Worm (Caenorhabditis elegans) whole organism, L1 larva: ENCODE data around the gene egl-5.

Source experiments
- C16A3.4 ChIP-seq: fragments of 150-350 bp; optimal IDR thresholded peaks from 2 replicates; lab custom pipeline; 2014; ENCODE audit warnings: missing biosample characterization, missing genetic modification characterization
- F16B12.6 ChIP-seq: fragments of 150-350 bp; optimal IDR thresholded peaks from 2 replicates; lab custom pipeline; 2014; ENCODE audit warnings: missing biosample characterization, missing genetic modification characterization
- blmp-1 ChIP-seq: fragments of 150-350 bp; optimal IDR thresholded peaks from 2 replicates; lab custom pipeline; 2014; ENCODE audit warnings: missing biosample characterization, missing genetic modification characterization
- ceh-82 ChIP-seq, 3 experiments: fragments of 150-350 bp in 1 of 3; sonication (generic microtip) in 2 of 3; optimal IDR thresholded peaks; 2 replicates each; lab custom pipeline; 2014 to 2017; ENCODE audit warnings: missing biosample characterization in 3 of 3, missing genetic modification characterization in 3 of 3
- ceh-88 ChIP-seq: fragments of 200-800 bp; sonication (Bioruptor generic); IDR thresholded peaks from 2 replicates; pipeline ENCODE4 v1.3.6; 2022; ENCODE audit warnings: missing genetic modification characterization, missing compliant biosample characterization
- dpl-1 ChIP-seq, 3 experiments: fragments of 150-350 bp in 2 of 3; sonication (generic microtip) in 1 of 3; optimal IDR thresholded peaks; 2 replicates each; lab custom pipeline; 2014 to 2017; ENCODE audit warnings: missing biosample characterization in 3 of 3, missing genetic modification characterization in 3 of 3, missing genetic modification reagents in 3 of 3
- dsc-1 ChIP-seq: sonication (generic microtip); optimal IDR thresholded peaks from 2 replicates; lab custom pipeline; 2016; ENCODE audit warnings: mild to moderate bottlenecking, missing genetic modification characterization, missing compliant biosample characterization
- efl-1 ChIP-seq, 4 experiments: fragments of 150-350 bp; optimal IDR thresholded peaks in 3 of 4; peaks in 1 of 4; 1 replicate in 1 of 4; 2 replicates in 3 of 4; lab custom pipeline; 2014; ENCODE audit warnings: missing biosample characterization in 2 of 4, missing genetic modification characterization in 2 of 4, missing genetic modification reagents in 2 of 4
- fkh-8 ChIP-seq: sonication (generic microtip); optimal IDR thresholded peaks from 2 replicates; lab custom pipeline; 2016; ENCODE audit warnings: mild to moderate bottlenecking, missing genetic modification characterization, missing compliant biosample characterization
- grh-1 ChIP-seq: fragments of 200-800 bp; sonication (Bioruptor generic); IDR thresholded peaks from 2 replicates; pipeline ENCODE4 v1.3.6; 2022; ENCODE audit warnings: missing genetic modification reagents, missing genetic modification characterization, missing compliant biosample characterization
- irx-1 ChIP-seq: sonication (generic microtip); optimal IDR thresholded peaks from 2 replicates; lab custom pipeline; 2016; ENCODE audit warnings: missing genetic modification characterization, missing compliant biosample characterization
- isw-1 ChIP-seq: fragments of 200-800 bp; sonication (Bioruptor generic); IDR thresholded peaks from 2 replicates; pipeline ENCODE4 v1.3.6; 2022; ENCODE audit warnings: missing genetic modification characterization, missing compliant biosample characterization
- jun-1 ChIP-seq: fragments of 150-350 bp; optimal IDR thresholded peaks from 2 replicates; lab custom pipeline; 2014; ENCODE audit warnings: missing biosample characterization, missing genetic modification reagents, missing genetic modification characterization
- lin-14 ChIP-seq: fragments of 200-800 bp; sonication (Bioruptor generic); optimal IDR thresholded peaks from 2 replicates; lab custom pipeline; 2018; ENCODE audit warnings: mild to moderate bottlenecking, missing genetic modification characterization, moderate library complexity, missing compliant biosample characterization
- lin-15B ChIP-seq: fragments of 150-350 bp; sonication (generic microtip); optimal IDR thresholded peaks from 3 replicates; lab custom pipeline; 2014; ENCODE audit warnings: missing biosample characterization, missing genetic modification characterization
- lin-35 ChIP-seq, 2 experiments: fragments of 150-350 bp; optimal IDR thresholded peaks; 2 replicates each; lab custom pipeline; 2014; ENCODE audit warnings: missing biosample characterization in 2 of 2, missing genetic modification characterization in 2 of 2, missing genetic modification reagents in 2 of 2
- lin-39 ChIP-seq: fragments of 150-350 bp; optimal IDR thresholded peaks from 2 replicates; lab custom pipeline; 2014; ENCODE audit warnings: missing biosample characterization, missing genetic modification reagents, missing genetic modification characterization
- lsy-2 ChIP-seq, 2 experiments: fragments of 150-350 bp; optimal IDR thresholded peaks; 2 replicates each; lab custom pipeline; 2014; ENCODE audit warnings: missing biosample characterization in 2 of 2, missing genetic modification characterization in 2 of 2
- mab-9 ChIP-seq: fragments of 200-800 bp; sonication (Bioruptor generic); IDR thresholded peaks from 2 replicates; pipeline ENCODE4 v1.3.6; 2022; ENCODE audit warnings: missing genetic modification reagents, missing genetic modification characterization, missing compliant biosample characterization
- mdl-1 ChIP-seq, 2 experiments: fragments of 150-350 bp; optimal IDR thresholded peaks; 2 replicates each; lab custom pipeline; 2014 to 2017; ENCODE audit warnings: missing biosample characterization in 2 of 2, missing genetic modification characterization in 2 of 2, inconsistent platforms in 1 of 2
- mep-1 ChIP-seq: fragments of 150-350 bp; optimal IDR thresholded peaks from 2 replicates; lab custom pipeline; 2014; ENCODE audit warnings: missing biosample characterization, missing genetic modification characterization
- nhr-11 ChIP-seq: fragments of 150-350 bp; optimal IDR thresholded peaks from 2 replicates; lab custom pipeline; 2014; ENCODE audit warnings: missing biosample characterization, missing genetic modification characterization
- nhr-19 ChIP-seq: fragments of 200-800 bp; sonication (Bioruptor generic); conservative IDR thresholded peaks from 2 replicates; pipeline ENCODE4 v1.3.6; 2022; ENCODE audit warnings: missing genetic modification characterization, missing compliant biosample characterization
- nhr-20 ChIP-seq: sonication (generic microtip); optimal IDR thresholded peaks from 2 replicates; lab custom pipeline; 2016; ENCODE audit warnings: mild to moderate bottlenecking, missing genetic modification characterization, missing compliant biosample characterization
- nhr-47 ChIP-seq: sonication (generic microtip); optimal IDR thresholded peaks from 2 replicates; lab custom pipeline; 2016; ENCODE audit warnings: mild to moderate bottlenecking, missing genetic modification characterization, moderate library complexity, missing compliant biosample characterization
- nhr-71 ChIP-seq: sonication (generic microtip); optimal IDR thresholded peaks from 2 replicates; lab custom pipeline; 2016; ENCODE audit warnings: mild to moderate bottlenecking, missing genetic modification characterization, moderate library complexity, missing compliant biosample characterization
- nhr-85 ChIP-seq: sonication (generic microtip); peaks from one replicate; lab custom pipeline; 2016; ENCODE audit warnings: missing genetic modification characterization, inconsistent platforms, missing compliant biosample characterization
- nhr-90 ChIP-seq: sonication (generic microtip); optimal IDR thresholded peaks from 2 replicates; lab custom pipeline; 2016; ENCODE audit warnings: mild to moderate bottlenecking, missing genetic modification characterization, missing compliant biosample characterization; ENCODE audit not compliant: poor library complexity
- rnt-1 ChIP-seq: sonication (generic microtip); optimal IDR thresholded peaks from 2 replicates; lab custom pipeline; 2016; ENCODE audit warnings: mild to moderate bottlenecking, missing genetic modification characterization, moderate library complexity, missing compliant biosample characterization
- skn-1 ChIP-seq: fragments of 150-350 bp; optimal IDR thresholded peaks from 2 replicates; lab custom pipeline; 2014; ENCODE audit warnings: missing biosample characterization, missing genetic modification characterization
- snu-23 ChIP-seq: sonication (generic microtip); optimal IDR thresholded peaks from 2 replicates; lab custom pipeline; 2016; ENCODE audit warnings: missing genetic modification characterization, missing compliant biosample characterization
- swsn-7 ChIP-seq: sonication (generic microtip); optimal IDR thresholded peaks from 2 replicates; lab custom pipeline; 2016; ENCODE audit warnings: missing genetic modification characterization, missing compliant biosample characterization
- tbx-2 ChIP-seq: sonication (generic microtip); optimal IDR thresholded peaks from 2 replicates; lab custom pipeline; 2016; ENCODE audit warnings: missing genetic modification characterization, missing compliant biosample characterization
- unc-86 ChIP-seq: sonication (generic microtip); optimal IDR thresholded peaks from 2 replicates; lab custom pipeline; 2016; ENCODE audit warnings: missing genetic modification characterization, missing compliant biosample characterization
- xbp-1 ChIP-seq: sonication (generic microtip); optimal IDR thresholded peaks from 2 replicates; lab custom pipeline; 2016; ENCODE audit warnings: missing genetic modification characterization, missing compliant biosample characterization
- ztf-11 ChIP-seq, 2 experiments: sonication (generic microtip); optimal IDR thresholded peaks; 2 replicates each; lab custom pipeline; 2016 to 2017; ENCODE audit warnings: missing genetic modification characterization in 2 of 2, missing biosample characterization in 1 of 2, missing compliant biosample characterization in 1 of 2

The egl-5 gene

ce11 chrIII:7769965-7770364 is 44.2 kb upstream of the egl-5 start, which contains the start of gene snu-23 (continued):
- TF ChIP-seq lin-39 (tag; lab: Kevin White, UChicago) (no peak), nhr-11 (tag; lab: Kevin White, UChicago) (no peak)

- TF ChIP-seq rnt-1 (tag; lab: Kevin White, UChicago) (peak; percentile 84), mep-1 (tag; lab: Kevin White, UChicago) (peak; percentile 67), fkh-8 (tag; lab: Kevin White, UChicago) (peak; percentile 11), skn-1 (tag; lab: Kevin White, UChicago) (peak; percentile 54), lin-39 (tag; lab: Kevin White, UChicago) (peak; percentile 35), isw-1 (peak; percentile 57), lin-35 (GFP tag; optimal IDR thresholded peaks at IDR 0.05; lab: Kevin White, UChicago) (peak; percentile 64 to 75), snu-23 (GFP tag; lab: Kevin White, UChicago) (peak; percentile 74), ceh-88 (GFP tag; lab: Robert Waterston, UW) (0 out of 2 replicates have a peak, but pooled peaks have one; percentile 39), grh-1 (GFP tag; lab: Robert Waterston, UW) (peak; percentile 61; the same call in 1 of the 2 replicates), lin-14 (GFP tag; lab: Kevin White, UChicago) (peak; percentile 40), nhr-85 (peak; percentile 76), ceh-82 (tag; optimal IDR thresholded peaks at IDR 0.05; lab: Kevin White, UChicago) (peak; percentile 56 to 60 (median 56)), tbx-2 (tag; lab: Kevin White, UChicago) (peak; percentile 65), nhr-71 (tag; lab: Kevin White, UChicago) (peak; percentile 74), dpl-1 (GFP tag; optimal IDR thresholded peaks at IDR 0.05; lab: Kevin White, UChicago) (peak; percentile 60 to 70 (median 68)), swsn-7 (tag; lab: Kevin White, UChicago) (peak; percentile 68), mdl-1 (tag; optimal IDR thresholded peaks at IDR 0.05; lab: Kevin White, UChicago) (peak in 1 of 2 experiments; percentile 25), lsy-2 (tag; optimal IDR thresholded peaks at IDR 0.05; lab: Kevin White, UChicago) (peak; percentile 81 to 88), unc-86 (tag; lab: Kevin White, UChicago) (peak; percentile 35), irx-1 (tag; lab: Kevin White, UChicago) (peak; percentile 9), nhr-19 (GFP tag; lab: Robert Waterston, UW) (peak; percentile 83), blmp-1 (peak; percentile 85), jun-1 (tag; lab: Kevin White, UChicago) (peak; percentile 14), ztf-11 (tag; optimal IDR thresholded peaks at IDR 0.05; lab: Kevin White, UChicago) (peak in 1 of 2 experiments; percentile 32), efl-1 (optimal IDR thresholded peaks at IDR 0.05; lab: Kevin White, UChicago) (peak; percentile 65 to 72), efl-1 (GFP tag; optimal IDR thresholded peaks at IDR 0.05 in 1 of 2; lab: Kevin White, UChicago) (peak; percentile 63 to 97), nhr-47 (peak; percentile 72), C16A3.4 (tag; lab: Kevin White, UChicago) (peak; percentile 69), F16B12.6 (tag; lab: Kevin White, UChicago) (peak; percentile 67), nhr-90 (peak; percentile 60), mab-9 (GFP tag; lab: Robert Waterston, UW) (peak; percentile 48; the same call in 1 of the 2 replicates), xbp-1 (tag; lab: Kevin White, UChicago) (peak; percentile 68), nhr-20 (tag; lab: Kevin White, UChicago) (peak; percentile 60), lin-15B (peak; percentile 54), dsc-1 (tag; lab: Kevin White, UChicago) (peak; percentile 54)
Observed at ce11 chrIII:7770986-7771385, 43.2 kb upstream of the egl-5 start.

DNA sequence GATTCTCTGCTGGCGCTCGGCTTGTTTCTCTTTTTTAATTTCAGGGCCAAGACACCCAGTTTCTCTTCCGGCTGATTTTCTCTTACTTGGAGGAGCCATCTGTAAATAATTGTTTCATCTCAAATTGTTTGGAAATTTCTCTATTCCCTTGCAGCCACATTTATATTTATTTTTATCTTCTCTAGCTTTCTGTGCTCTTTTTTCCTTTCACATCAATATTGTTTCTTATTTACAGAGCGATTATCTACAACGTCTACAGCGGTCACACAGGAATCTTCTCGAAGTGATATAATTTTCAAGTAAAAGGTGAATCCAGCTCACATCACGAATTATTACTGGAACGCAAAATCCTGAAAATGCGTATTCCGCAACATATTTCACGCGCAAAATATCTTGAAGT is 41.3 kb upstream of the egl-5 start, which contains the start of the genes ZK686.6 and ZK686.1:
Gene ZK686.6, minus strand, starts transcription at position 101 of the 400 bp plus-strand sequence.
Gene ZK686.1, plus strand, starts transcription at position 234 of the 400 bp plus-strand sequence.
- TF ChIP-seq efl-1 (optimal IDR thresholded peaks at IDR 0.05; lab: Kevin White, UChicago) (no peak), efl-1 (GFP tag; optimal IDR thresholded peaks at IDR 0.05 in 1 of 2; lab: Kevin White, UChicago) (peak in 1 of 2 experiments; percentile 89), lin-14 (GFP tag; lab: Kevin White, UChicago) (no peak)
- TF ChIP-seq, all 84 proteins: peak for 1
